Fruit fly (Drosophila melanogaster) whole organism, embryonic: ENCODE data around the gene Sec22.

ENCODE experiments used
- CG31441 ChIP-seq: fragments of 200-800 bp; sonication (Bioruptor generic); IDR thresholded peaks from 2 replicates; pipeline ENCODE4 v1.3.6; 2022; ENCODE audit warnings: missing biosample characterization, missing genetic modification characterization
- CG32767 ChIP-seq: fragments of 200-800 bp; sonication (Bioruptor generic); IDR thresholded peaks from 2 replicates; pipeline ENCODE4 v1.3.6; 2022; ENCODE audit warnings: missing biosample characterization, missing genetic modification characterization
- CG34376 ChIP-seq: fragments of 200-800 bp; sonication (Bioruptor generic); optimal IDR thresholded peaks from 2 replicates; lab custom pipeline; 2018; ENCODE audit warnings: missing biosample characterization, mild to moderate bottlenecking, missing genetic modification characterization
- Gug ChIP-seq: fragments of 200-800 bp; sonication (Bioruptor generic); IDR thresholded peaks from 4 replicates; pipeline ENCODE4 v1.3.6; 2022; ENCODE audit warnings: missing biosample characterization, missing genetic modification characterization
- corto ChIP-seq: fragments of 200-800 bp; sonication (Bioruptor generic); optimal IDR thresholded peaks from 2 replicates; lab custom pipeline; 2016; ENCODE audit warnings: missing biosample characterization, mild to moderate bottlenecking, missing genetic modification characterization, moderate library complexity

DNA sequence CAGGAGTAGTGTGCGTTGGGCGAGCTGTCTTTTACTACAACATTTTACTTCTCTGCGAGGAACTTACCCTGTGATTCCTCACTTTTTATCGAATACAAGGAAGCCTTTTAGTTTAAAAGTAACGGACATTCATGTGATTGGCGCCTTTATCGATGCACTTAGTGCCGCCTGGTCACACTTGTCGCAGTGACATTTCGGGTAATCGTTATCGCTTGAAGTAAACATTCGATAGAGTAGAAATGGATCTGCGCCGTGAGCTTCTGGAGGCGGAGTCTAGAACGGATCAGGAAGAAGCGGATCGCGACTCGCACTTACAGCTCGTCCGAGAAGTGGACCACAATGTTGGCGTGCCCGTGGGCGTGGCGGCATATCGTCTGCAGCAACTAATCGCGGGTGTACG lies 13.0 kb upstream of the Sec22 start, which contains the start of gene CG16989:
- no peak for TF ChIP-seq CG34376 (GFP tag; lab: Kevin White, UChicago)
- no peak for TF ChIP-seq corto (GFP tag; lab: Kevin White, UChicago)
- no peak for TF ChIP-seq CG31441 (GFP tag; lab: Robert Waterston, UW)
- no peak for TF ChIP-seq Gug (GFP tag; lab: Robert Waterston, UW)
- no peak for TF ChIP-seq CG32767 (GFP tag; lab: Robert Waterston, UW)
